Fruit fly (Drosophila melanogaster) whole organism, pupa: Measurements from ENCODE around the gene CG10803.

Source experiments
- CG12605 ChIP-seq: fragments of 200-800 bp; sonication (Bioruptor generic); IDR thresholded peaks from 2 replicates; pipeline ENCODE4 v1.3.6; 2022; ENCODE audit warnings: missing biosample characterization, missing genetic modification characterization
- CG14655 ChIP-seq: fragments of 200-800 bp; sonication (Bioruptor generic); optimal IDR thresholded peaks from 3 replicates; lab custom pipeline; 2017; ENCODE audit warnings: mild to moderate bottlenecking, missing biosample characterization, missing genetic modification reagents, missing genetic modification characterization
- CG15710 ChIP-seq: fragments of 200-800 bp; sonication (Bioruptor generic); optimal IDR thresholded peaks from 2 replicates; lab custom pipeline; 2018; ENCODE audit warnings: missing biosample characterization, mild to moderate bottlenecking, missing genetic modification characterization, moderate library complexity
- CG17806 ChIP-seq: fragments of 200-800 bp; sonication (Bioruptor generic); optimal IDR thresholded peaks from 2 replicates; lab custom pipeline; 2018; ENCODE audit warnings: missing biosample characterization, mild to moderate bottlenecking, missing genetic modification characterization, moderate library complexity
- CG8301 ChIP-seq: fragments of 200-800 bp; sonication (Bioruptor generic); optimal IDR thresholded peaks from 2 replicates; lab custom pipeline; 2018; ENCODE audit warnings: missing biosample characterization, mild to moderate bottlenecking, missing genetic modification characterization
- EcR ChIP-seq: fragments of 200-800 bp; sonication (Bioruptor generic); optimal IDR thresholded peaks from 3 replicates; lab custom pipeline; 2019; ENCODE audit warnings: missing biosample characterization, missing genetic modification characterization, mild to moderate bottlenecking, moderate library complexity, missing genetic modification reagents
- Ets98B ChIP-seq: fragments of 200-800 bp; sonication (Bioruptor generic); IDR thresholded peaks from 2 replicates; pipeline ENCODE4 v1.3.6; 2022; ENCODE audit warnings: missing biosample characterization, missing genetic modification characterization
- fd96Ca ChIP-seq: fragments of 200-800 bp; sonication (Bioruptor generic); IDR thresholded peaks from 3 replicates; pipeline ENCODE4 v1.3.6; 2022; ENCODE audit warnings: missing biosample characterization, missing genetic modification characterization
- gl ChIP-seq: fragments of 200-800 bp; sonication (Bioruptor generic); optimal IDR thresholded peaks from 2 replicates; lab custom pipeline; 2018; ENCODE audit warnings: missing biosample characterization, mild to moderate bottlenecking, missing genetic modification characterization

DNA sequence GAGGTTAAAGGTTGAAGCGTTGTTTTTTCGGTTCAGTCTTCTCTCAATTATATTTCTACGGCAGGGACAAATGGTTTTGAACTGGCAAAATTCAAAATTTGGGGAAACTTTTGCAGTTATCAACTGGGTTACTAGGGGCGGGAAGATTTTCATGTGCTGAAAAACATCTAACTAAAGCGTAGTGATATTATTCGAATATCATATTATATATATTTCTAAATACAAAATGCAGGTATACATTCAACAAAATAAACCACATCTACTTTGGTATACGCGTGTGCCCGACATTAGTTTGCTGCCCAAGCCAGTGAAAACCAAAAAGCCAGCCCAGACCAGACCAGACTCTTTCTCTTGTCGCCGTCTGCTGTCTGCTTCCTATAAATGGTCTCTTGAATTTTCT is 19.3 kb downstream of the CG10803 start, which contains the start of gene Gas8:
- no peak for TF ChIP-seq fd96Ca (GFP tag; lab: Robert Waterston, UW)
- no peak for TF ChIP-seq CG8301 (tag; lab: Kevin White, UChicago)
- no peak for TF ChIP-seq gl (tag; lab: Kevin White, UChicago)
- no peak for TF ChIP-seq CG12605
- no peak for TF ChIP-seq CG15710 (tag; lab: Kevin White, UChicago)
- no peak for TF ChIP-seq CG17806 (tag; lab: Kevin White, UChicago)
- TF ChIP-seq Ets98B (GFP tag; lab: Robert Waterston, UW) = no peak
- TF ChIP-seq EcR (GFP tag; lab: Kevin White, UChicago) = no peak
- no peak for TF ChIP-seq CG14655
